Worm (Caenorhabditis elegans) whole organism, L4 larva: ENCODE data around the gene F14H12.2.

Source experiments
- egl-27 ChIP-seq: sonication (generic microtip); optimal IDR thresholded peaks from 3 replicates; lab custom pipeline; 2017; ENCODE audit warnings: missing biosample characterization, missing genetic modification reagents, missing genetic modification characterization
- fos-1 ChIP-seq: fragments of 150-350 bp; optimal IDR thresholded peaks from 2 replicates; lab custom pipeline; 2014; ENCODE audit warnings: missing biosample characterization, missing genetic modification characterization
- lin-15B ChIP-seq: fragments of 150-350 bp; sonication (generic microtip); optimal IDR thresholded peaks from 3 replicates; lab custom pipeline; 2014; ENCODE audit warnings: missing biosample characterization, missing genetic modification characterization
- nhr-77 ChIP-seq: fragments of 150-350 bp; optimal IDR thresholded peaks from 2 replicates; lab custom pipeline; 2014; ENCODE audit warnings: missing biosample characterization, missing genetic modification characterization
- sdz-12 ChIP-seq: fragments of 200-800 bp; sonication (Bioruptor generic); optimal IDR thresholded peaks from 2 replicates; lab custom pipeline; 2018; ENCODE audit warnings: mild to moderate bottlenecking, missing genetic modification characterization, missing compliant biosample characterization

ce11 chrX:4359030-4359429 lies 8.7 kb downstream of the F14H12.2 start:
- no peak for TF ChIP-seq lin-15B (tag; lab: Kevin White, UChicago)
- TF ChIP-seq nhr-77 (tag; lab: Kevin White, UChicago), result no peak
- no peak for TF ChIP-seq sdz-12 (GFP tag; lab: Kevin White, UChicago)
- TF ChIP-seq fos-1 (tag; lab: Kevin White, UChicago), result no peak
- TF ChIP-seq egl-27 (tag; lab: Kevin White, UChicago), result no peak
